Fruit fly (Drosophila melanogaster): Measurements from ENCODE around the gene CG13058.
A peak's percentile ranks its signal among the peaks of the same experiment; 100 is the strongest.

The CG13058 gene

DNA sequence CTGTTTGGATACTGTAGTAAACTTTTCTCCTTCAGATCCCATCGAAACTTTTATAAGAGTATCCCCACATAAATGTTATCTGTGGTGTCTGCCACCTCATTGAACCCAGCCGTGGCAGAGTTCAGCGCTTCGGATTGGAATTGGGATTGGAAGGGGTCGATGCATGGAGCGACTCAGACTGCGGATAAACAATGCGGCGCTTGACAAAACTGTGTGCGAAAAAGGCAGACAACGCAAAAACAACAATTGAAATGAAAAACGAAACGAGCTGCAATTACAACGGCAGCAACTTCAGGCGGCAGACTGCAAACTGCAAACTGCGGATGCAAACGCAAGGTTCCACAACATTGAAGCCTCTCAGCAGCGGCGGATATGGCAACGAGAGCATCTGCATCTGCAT lies 14.7 kb upstream of the CG13058 start, which contains the start of gene CG13062:
Gene CG13062 (plus strand): TSS at position 301 of the 400 bp plus-strand sequence.
- TF ChIP-seq Ets98B (GFP tag; IDR thresholded peaks at IDR 0.05): no peak
- TF ChIP-seq CG32121 (GFP tag; IDR thresholded peaks at IDR 0.05): 0 out of 2 replicates have a peak, but pooled peaks have one; percentile 21

DNA sequence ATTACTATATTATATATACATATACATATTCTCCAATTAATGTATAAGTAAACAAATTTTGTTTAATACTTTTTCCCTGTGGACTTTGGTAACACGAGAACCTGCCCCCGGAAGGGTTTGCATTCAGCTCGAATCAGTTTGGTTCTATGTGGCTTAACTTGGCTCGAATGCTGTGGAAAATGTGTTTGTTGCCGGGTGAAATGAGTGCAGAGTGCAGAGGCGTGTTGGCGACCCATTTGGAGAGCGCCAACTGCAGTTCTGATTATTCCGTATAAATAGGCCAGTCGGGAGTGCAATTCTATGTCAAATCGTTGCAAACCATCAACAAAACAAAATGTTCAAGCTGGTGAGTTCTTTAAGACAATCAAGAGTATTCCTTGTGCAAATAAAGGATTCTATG lies 10.9 kb upstream of the CG13058 start, which contains the start of gene Nplp3:
Gene Nplp3 (plus strand): TSS at position 301 of the 400 bp plus-strand sequence.
- TF ChIP-seq CG9948 (tag; optimal IDR thresholded peaks at IDR 0.05) (no peak), CG12605 (GFP tag; IDR thresholded peaks at IDR 0.05) (no peak), CG8159 (tag; optimal IDR thresholded peaks at IDR 0.05) (no peak), CG4496 (GFP tag; IDR thresholded peaks at IDR 0.05) (no peak), CG8301 (tag; optimal IDR thresholded peaks at IDR 0.05) (no peak), CG13204 (GFP tag; optimal IDR thresholded peaks at IDR 0.05) (no peak), Snoo (tag; optimal IDR thresholded peaks at IDR 0.05) (no peak), CG17806 (tag; optimal IDR thresholded peaks at IDR 0.05) (no peak), D1 (tag; optimal IDR thresholded peaks at IDR 0.05) (no peak), CG14655 (GFP tag; optimal IDR thresholded peaks at IDR 0.05) (no peak), Pif1A (GFP tag; optimal IDR thresholded peaks at IDR 0.05) (no peak), CG32121 (GFP tag; IDR thresholded peaks at IDR 0.05) (no peak), CG34367 (tag; optimal IDR thresholded peaks at IDR 0.05) (no peak), Pif1B (GFP tag; optimal IDR thresholded peaks at IDR 0.05) (no peak), rn (GFP tag; IDR thresholded peaks at IDR 0.05) (no peak)

DNA sequence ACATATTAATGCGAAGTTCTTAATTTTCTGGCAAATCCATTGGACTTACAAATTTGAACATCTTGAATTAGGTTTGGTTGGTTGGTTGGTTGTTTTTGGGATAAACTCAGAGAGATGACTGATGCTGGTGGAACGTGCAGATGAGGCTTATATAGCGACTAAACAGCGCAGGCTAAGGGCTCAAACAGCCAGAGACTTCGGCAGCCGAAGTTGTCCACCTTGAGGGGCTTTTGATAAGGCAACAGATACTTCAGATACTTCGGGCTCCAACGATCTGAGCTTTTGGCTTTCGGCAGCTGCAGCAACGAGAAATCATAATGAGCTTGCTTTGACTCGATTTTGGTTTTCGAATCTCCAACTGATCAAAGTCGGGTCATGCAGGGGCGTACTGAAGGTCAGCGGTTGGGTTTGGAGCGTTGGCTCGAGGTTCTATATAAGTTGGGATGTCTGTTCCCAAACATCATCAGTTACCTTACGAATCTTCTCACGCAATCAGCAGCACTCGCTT lies 9.2 kb upstream of the CG13058 start, which contains the start of the genes CG13041 and CG13060:
Gene CG13041 (minus strand): TSS at position 128 of the 508 bp plus-strand sequence.
Gene CG13060 (plus strand): TSS at position 458 of the 508 bp plus-strand sequence.
- TF ChIP-seq CG10348 (GFP tag; IDR thresholded peaks at IDR 0.05) (no peak), CG4496 (GFP tag; IDR thresholded peaks at IDR 0.05) (no peak), CG15710 (tag; optimal IDR thresholded peaks at IDR 0.05) (no peak), Pif1A (GFP tag; optimal IDR thresholded peaks at IDR 0.05) (no peak), rn (GFP tag; IDR thresholded peaks at IDR 0.05) (no peak)

DNA sequence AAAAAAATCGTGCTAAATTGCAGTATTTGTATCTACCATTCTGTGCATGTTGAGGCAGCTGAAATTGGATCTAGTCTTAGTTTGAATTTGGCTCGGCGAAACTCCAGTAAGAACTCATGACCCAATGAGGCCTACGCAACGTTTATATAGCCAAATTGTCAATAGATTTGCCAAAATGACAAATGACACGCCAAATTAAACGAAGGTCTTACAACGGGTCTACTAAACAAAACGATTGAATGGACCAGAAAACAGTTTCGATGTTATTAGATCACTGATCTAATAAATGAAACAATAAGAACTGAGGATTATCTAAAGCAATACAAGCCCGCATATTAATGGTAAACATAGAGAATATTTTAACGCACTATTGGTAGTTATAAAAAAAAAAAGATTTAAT lies 7.5 kb upstream of the CG13058 start, which contains the start of gene CG42718:
Gene CG42718 (minus strand): TSS at position 101 of the 400 bp plus-strand sequence.
- no peak for TF ChIP-seq CG8159 (tag; optimal IDR thresholded peaks at IDR 0.05)
- TF ChIP-seq CG12605 (GFP tag; IDR thresholded peaks at IDR 0.05): no peak

DNA sequence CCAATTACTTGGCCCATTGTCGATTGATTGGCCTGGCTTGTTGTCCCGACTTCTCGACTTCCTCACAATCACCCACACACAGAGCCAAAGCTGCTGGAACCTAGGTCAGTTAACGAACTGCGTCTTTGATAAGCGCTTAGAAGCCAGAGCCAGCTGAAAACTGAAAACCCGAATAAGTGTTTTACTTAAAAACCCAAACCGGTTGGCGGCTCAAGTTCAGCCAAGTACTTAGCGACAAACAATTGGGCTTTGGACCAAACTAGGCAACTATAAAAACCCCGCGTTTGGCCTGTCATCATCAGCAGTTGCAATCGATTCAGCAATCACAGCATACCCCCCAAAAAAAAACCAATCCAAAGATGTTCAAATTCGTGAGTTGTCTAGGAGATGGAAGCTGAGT lies 5.3 kb upstream of the CG13058 start, which contains the start of gene CG13059:
Gene CG13059 (plus strand): TSS at position 301 of the 400 bp plus-strand sequence.
- TF ChIP-seq CG32121 (GFP tag; IDR thresholded peaks at IDR 0.05): no peak
- TF ChIP-seq EcR (GFP tag; optimal IDR thresholded peaks at IDR 0.05): no peak
- TF ChIP-seq CG12605 (GFP tag; IDR thresholded peaks at IDR 0.05): no peak
- TF ChIP-seq CG15710 (tag; optimal IDR thresholded peaks at IDR 0.05): no peak
- no peak for TF ChIP-seq Snoo (tag; optimal IDR thresholded peaks at IDR 0.05)
- TF ChIP-seq CG14655 (GFP tag; optimal IDR thresholded peaks at IDR 0.05): no peak
- TF ChIP-seq Pif1A (GFP tag; optimal IDR thresholded peaks at IDR 0.05): no peak
- TF ChIP-seq CG17806 (tag; optimal IDR thresholded peaks at IDR 0.05): no peak
- no peak for TF ChIP-seq CG9948 (tag; optimal IDR thresholded peaks at IDR 0.05)
- no peak for TF ChIP-seq CG34367 (tag; optimal IDR thresholded peaks at IDR 0.05)
- TF ChIP-seq CG4496 (GFP tag; IDR thresholded peaks at IDR 0.05): no peak
- TF ChIP-seq fd96Ca (GFP tag; IDR thresholded peaks at IDR 0.05): no peak
- no peak for TF ChIP-seq Pif1B (GFP tag; optimal IDR thresholded peaks at IDR 0.05)
- TF ChIP-seq CG8159 (tag; optimal IDR thresholded peaks at IDR 0.05): no peak
- TF ChIP-seq rn (GFP tag; IDR thresholded peaks at IDR 0.05): no peak
- no peak for TF ChIP-seq Ets98B (GFP tag; IDR thresholded peaks at IDR 0.05)
- TF ChIP-seq gl (tag; optimal IDR thresholded peaks at IDR 0.05): no peak
- TF ChIP-seq CG8301 (tag; optimal IDR thresholded peaks at IDR 0.05): no peak
- TF ChIP-seq D1 (tag; optimal IDR thresholded peaks at IDR 0.05): no peak

DNA sequence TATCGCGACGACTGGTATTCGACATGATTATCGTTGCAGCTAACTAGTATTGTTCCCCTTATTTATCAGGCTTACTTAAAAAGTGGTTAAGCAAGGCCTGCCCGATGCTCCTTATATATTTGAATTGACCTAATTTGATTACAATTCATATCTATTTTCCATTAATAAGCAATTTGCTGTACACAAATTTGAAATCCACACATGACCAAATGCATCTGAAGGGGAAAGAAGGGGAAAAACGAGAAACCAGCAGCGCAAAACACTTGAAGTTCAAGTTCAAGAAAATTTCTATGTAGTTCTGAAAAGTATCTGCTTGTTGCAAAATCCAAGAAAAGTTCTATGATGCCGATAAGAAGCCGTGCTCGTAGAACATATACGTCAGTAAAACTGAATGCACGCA lies 2.0 kb upstream of the CG13058 start, which contains the start of the genes CG13040 and CG13039:
Gene CG13040 (minus strand): TSS at position 101 of the 400 bp plus-strand sequence.
Gene CG13039 (minus strand): TSS at position 106 of the 400 bp plus-strand sequence.
- TF ChIP-seq CG15710 (tag; optimal IDR thresholded peaks at IDR 0.05) (no peak), Pif1A (GFP tag; optimal IDR thresholded peaks at IDR 0.05) (no peak), Snoo (tag; optimal IDR thresholded peaks at IDR 0.05) (no peak), CG12605 (GFP tag; IDR thresholded peaks at IDR 0.05) (no peak), D1 (tag; optimal IDR thresholded peaks at IDR 0.05) (no peak), Ets98B (GFP tag; IDR thresholded peaks at IDR 0.05) (no peak), CG10348 (GFP tag; IDR thresholded peaks at IDR 0.05) (no peak), CG9948 (tag; optimal IDR thresholded peaks at IDR 0.05) (no peak), CG17806 (tag; optimal IDR thresholded peaks at IDR 0.05) (no peak), CG13204 (GFP tag; optimal IDR thresholded peaks at IDR 0.05) (no peak), gl (tag; optimal IDR thresholded peaks at IDR 0.05) (no peak), Pif1B (GFP tag; optimal IDR thresholded peaks at IDR 0.05) (no peak), CG4496 (GFP tag; IDR thresholded peaks at IDR 0.05) (no peak), CG34367 (tag; optimal IDR thresholded peaks at IDR 0.05) (no peak), CG14655 (GFP tag; optimal IDR thresholded peaks at IDR 0.05) (no peak)

DNA sequence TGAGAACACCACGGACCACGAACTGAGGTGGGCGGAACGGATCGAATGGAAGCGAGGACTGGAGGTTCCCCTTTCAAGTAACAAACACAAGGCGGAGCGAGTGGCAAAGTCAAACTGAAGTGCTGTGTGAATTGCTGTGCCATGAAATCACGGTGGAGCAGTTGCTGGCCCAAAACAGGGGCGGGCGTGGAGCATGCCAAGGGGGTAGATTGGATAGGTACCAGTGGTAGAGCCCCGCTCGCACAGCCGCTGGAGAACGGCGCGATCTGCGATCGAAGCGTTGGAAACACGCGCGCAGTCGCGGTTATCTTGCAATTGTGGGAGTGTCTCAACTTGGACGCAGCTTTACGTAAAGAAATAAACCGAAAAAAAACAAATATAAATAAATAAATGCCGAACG lies 865 bp upstream of the CG13058 start, which contains the start of gene CG13038:
Gene CG13038 (minus strand): TSS at position 118 of the 400 bp plus-strand sequence.
- TF ChIP-seq gl (tag; optimal IDR thresholded peaks at IDR 0.05) (no peak), CG4496 (GFP tag; IDR thresholded peaks at IDR 0.05) (peak; percentile 63), Snoo (tag; optimal IDR thresholded peaks at IDR 0.05) (no peak), rn (GFP tag; IDR thresholded peaks at IDR 0.05) (no peak), D1 (tag; optimal IDR thresholded peaks at IDR 0.05) (no peak), CG34367 (tag; optimal IDR thresholded peaks at IDR 0.05) (no peak), CG12605 (GFP tag; IDR thresholded peaks at IDR 0.05) (no peak), CG9948 (tag; optimal IDR thresholded peaks at IDR 0.05) (no peak), fd96Ca (GFP tag; IDR thresholded peaks at IDR 0.05) (peak; percentile 59; the same call in 1 of the 3 replicates), CG10348 (GFP tag; IDR thresholded peaks at IDR 0.05) (no peak), CG8159 (tag; optimal IDR thresholded peaks at IDR 0.05) (no peak), CG15710 (tag; optimal IDR thresholded peaks at IDR 0.05) (no peak), Pif1A (GFP tag; optimal IDR thresholded peaks at IDR 0.05) (no peak), CG14655 (GFP tag; optimal IDR thresholded peaks at IDR 0.05) (no peak), Ets98B (GFP tag; IDR thresholded peaks at IDR 0.05) (peak; percentile 66), CG17806 (tag; optimal IDR thresholded peaks at IDR 0.05) (no peak), CG32121 (GFP tag; IDR thresholded peaks at IDR 0.05) (no peak; the same call in 1 of the 2 replicates), Pif1B (GFP tag; optimal IDR thresholded peaks at IDR 0.05) (no peak), CG8301 (tag; optimal IDR thresholded peaks at IDR 0.05) (no peak), CG13204 (GFP tag; optimal IDR thresholded peaks at IDR 0.05) (no peak)
